Fruit fly (Drosophila melanogaster) whole organism, embryonic: ENCODE results near the gene Spn38F.
A peak's percentile ranks its signal among the peaks of the same experiment; 100 is the strongest.

Source experiments
- B-H1 ChIP-seq: fragments of 200-800 bp; sonication (Bioruptor generic); IDR thresholded peaks from 3 replicates; pipeline ENCODE4 v1.3.6; 2022; ENCODE audit warnings: missing biosample characterization, missing genetic modification characterization
- CG10321 ChIP-seq: fragments of 200-800 bp; sonication (Bioruptor generic); IDR thresholded peaks from 2 replicates; pipeline ENCODE4 v1.3.6; 2022; ENCODE audit warnings: missing biosample characterization, missing genetic modification characterization
- CG12219 ChIP-seq: fragments of 200-800 bp; sonication (Bioruptor generic); optimal IDR thresholded peaks from 3 replicates; lab custom pipeline; 2018; ENCODE audit warnings: missing biosample characterization, mild to moderate bottlenecking, missing genetic modification characterization
- CG12659 ChIP-seq: fragments of 200-800 bp; sonication (Bioruptor generic); optimal IDR thresholded peaks from 3 replicates; lab custom pipeline; 2017; ENCODE audit warnings: mild to moderate bottlenecking, missing biosample characterization, missing genetic modification reagents, missing genetic modification characterization
- CG13424 ChIP-seq: fragments of 200-800 bp; sonication (Bioruptor generic); optimal IDR thresholded peaks from 2 replicates; lab custom pipeline; 2019; ENCODE audit warnings: missing biosample characterization, mild to moderate bottlenecking, missing genetic modification characterization, moderate library complexity
- CG13775 ChIP-seq: fragments of 200-800 bp; sonication (Bioruptor generic); optimal IDR thresholded peaks from 3 replicates; lab custom pipeline; 2017; ENCODE audit warnings: missing biosample characterization, mild to moderate bottlenecking, missing genetic modification characterization
- CG31224 ChIP-seq: fragments of 200-800 bp; sonication (Bioruptor generic); IDR thresholded peaks from 2 replicates; pipeline ENCODE4 v1.3.6; 2022; ENCODE audit warnings: missing biosample characterization, missing genetic modification characterization
- CG34422 ChIP-seq: fragments of 200-800 bp; sonication (Bioruptor generic); IDR thresholded peaks from 3 replicates; pipeline ENCODE4 v1.3.6; 2022; ENCODE audit warnings: missing biosample characterization, missing genetic modification characterization
- CG4707 ChIP-seq: fragments of 200-800 bp; sonication (Bioruptor generic); optimal IDR thresholded peaks from 2 replicates; lab custom pipeline; 2018; ENCODE audit warnings: missing biosample characterization, mild to moderate bottlenecking, missing genetic modification characterization, moderate library complexity
- CG7271 ChIP-seq: fragments of 200-800 bp; sonication (Bioruptor generic); optimal IDR thresholded peaks from 2 replicates; lab custom pipeline; 2018; ENCODE audit warnings: missing biosample characterization, mild to moderate bottlenecking, missing genetic modification characterization, moderate library complexity
- D ChIP-seq, 2 experiments: fragments of 200-800 bp in 1 of 2; fragments of >200 bp in 1 of 2; sonication (Bioruptor generic) in 1 of 2; optimal IDR thresholded peaks; 2 replicates in 1 of 2; 3 replicates in 1 of 2; lab custom pipeline; 2017; ENCODE audit warnings: mild to moderate bottlenecking in 1 of 2, missing biosample characterization in 1 of 2, missing genetic modification characterization in 1 of 2, missing genetic modification reagents in 1 of 2
- Dbx ChIP-seq: fragments of 200-800 bp; sonication (Bioruptor generic); IDR thresholded peaks from 3 replicates; pipeline ENCODE4 v1.3.6; 2022; ENCODE audit warnings: missing biosample characterization, missing genetic modification characterization
- Doc2 ChIP-seq: fragments of 200-800 bp; sonication (Bioruptor generic); IDR thresholded peaks from 2 replicates; pipeline ENCODE4 v1.3.6; 2022; ENCODE audit warnings: missing biosample characterization, missing genetic modification characterization
- Ets65A ChIP-seq: fragments of 200-800 bp; sonication (Bioruptor generic); peaks from one replicate; lab custom pipeline; 2016; ENCODE audit warnings: missing biosample characterization, missing genetic modification characterization
- H2.0 ChIP-seq: fragments of 200-800 bp; sonication (Bioruptor generic); IDR thresholded peaks from 2 replicates; pipeline ENCODE4 v1.3.6; 2022; ENCODE audit warnings: missing biosample characterization, missing genetic modification characterization
- HLH4C ChIP-seq: fragments of 200-800 bp; sonication (Bioruptor generic); IDR thresholded peaks from 3 replicates; pipeline ENCODE4 v1.3.6; 2022; ENCODE audit warnings: missing biosample characterization, missing genetic modification characterization; ENCODE audit not compliant: partially characterized antibody
- Jarid2 ChIP-seq: fragments of 200-800 bp; sonication (Bioruptor generic); optimal IDR thresholded peaks from 3 replicates; lab custom pipeline; 2017; ENCODE audit warnings: mild to moderate bottlenecking, missing biosample characterization, missing genetic modification reagents, missing genetic modification characterization
- Mad ChIP-seq: fragments of 200-800 bp; sonication (Bioruptor generic); optimal IDR thresholded peaks from 2 replicates; lab custom pipeline; 2016; ENCODE audit warnings: missing biosample characterization, missing genetic modification characterization
- Pdp1 ChIP-seq, 2 experiments: fragments of 200-800 bp; sonication (Bioruptor generic); optimal IDR thresholded peaks; 3 replicates each; lab custom pipeline; 2016; ENCODE audit warnings: missing biosample characterization in 2 of 2, missing genetic modification characterization in 2 of 2, mild to moderate bottlenecking in 1 of 2, moderate library complexity in 1 of 2
- Stat92E ChIP-seq, 3 experiments: fragments of >200 bp in 2 of 3; fragments of 200-800 bp in 1 of 3; sonication (Bioruptor generic) in 1 of 3; optimal IDR thresholded peaks; 2 replicates each; lab custom pipeline; 2017 to 2019; ENCODE audit warnings: missing biosample characterization in 3 of 3, missing genetic modification characterization in 3 of 3, mild to moderate bottlenecking in 1 of 3, moderate library complexity in 1 of 3
- al ChIP-seq: fragments of 200-800 bp; sonication (Bioruptor generic); IDR thresholded peaks from 2 replicates; pipeline ENCODE4 v1.3.6; 2022; ENCODE audit warnings: missing biosample characterization, missing genetic modification characterization
- ap ChIP-seq: fragments of 200-800 bp; sonication (Bioruptor generic); IDR thresholded peaks from 2 replicates; pipeline ENCODE4 v1.3.6; 2022; ENCODE audit warnings: missing biosample characterization, missing genetic modification characterization
- bsh ChIP-seq, 2 experiments: fragments of 200-800 bp; sonication (Bioruptor generic); optimal IDR thresholded peaks; 2 replicates each; lab custom pipeline; 2017 to 2018; ENCODE audit warnings: mild to moderate bottlenecking in 2 of 2, missing biosample characterization in 2 of 2, missing genetic modification characterization in 2 of 2, moderate library complexity in 1 of 2
- cad ChIP-seq: fragments of >200 bp; optimal IDR thresholded peaks from 2 replicates; lab custom pipeline; 2017; ENCODE audit warnings: missing biosample characterization, missing genetic modification characterization
- cg ChIP-seq: fragments of 200-800 bp; sonication (Bioruptor generic); optimal IDR thresholded peaks from 3 replicates; lab custom pipeline; 2019; ENCODE audit warnings: missing biosample characterization, mild to moderate bottlenecking, missing genetic modification characterization, moderate library complexity
- chinmo ChIP-seq: fragments of 200-800 bp; sonication (Bioruptor generic); IDR thresholded peaks from 4 replicates; pipeline ENCODE4 v1.3.6; 2022; ENCODE audit warnings: missing biosample characterization, missing genetic modification characterization; ENCODE audit not compliant: partially characterized antibody
- fu2 ChIP-seq: fragments of 200-800 bp; sonication (Bioruptor generic); optimal IDR thresholded peaks from 2 replicates; lab custom pipeline; 2016; ENCODE audit warnings: missing biosample characterization, missing genetic modification characterization
- gcm ChIP-seq: fragments of 200-800 bp; sonication (Bioruptor generic); optimal IDR thresholded peaks from 2 replicates; lab custom pipeline; 2019; ENCODE audit warnings: missing biosample characterization, mild to moderate bottlenecking, missing genetic modification characterization, moderate library complexity
- hbn ChIP-seq: fragments of 200-800 bp; sonication (Bioruptor generic); IDR thresholded peaks from 2 replicates; pipeline ENCODE4 v1.3.6; 2022; ENCODE audit warnings: missing biosample characterization, missing genetic modification characterization; ENCODE audit not compliant: partially characterized antibody
- hkb ChIP-seq, 2 experiments: fragments of 200-800 bp in 1 of 2; fragments of >200 bp in 1 of 2; sonication (Bioruptor generic) in 1 of 2; IDR thresholded peaks in 1 of 2; optimal IDR thresholded peaks in 1 of 2; 2 replicates each; pipeline versions ENCODE4 v1.3.6 to Lab custom; 2017 to 2022; ENCODE audit warnings: missing biosample characterization in 1 of 2, missing genetic modification characterization in 1 of 2
- jing ChIP-seq: fragments of 200-800 bp; sonication (Bioruptor generic); optimal IDR thresholded peaks from 2 replicates; lab custom pipeline; 2018; ENCODE audit warnings: missing biosample characterization, mild to moderate bottlenecking, missing genetic modification characterization
- ken ChIP-seq: fragments of 200-800 bp; sonication (Bioruptor generic); IDR thresholded peaks from 3 replicates; pipeline ENCODE4 v1.3.6; 2022; ENCODE audit warnings: missing biosample characterization, missing genetic modification characterization
- lola ChIP-seq, 3 experiments: fragments of >200 bp in 2 of 3; fragments of 200-800 bp in 1 of 3; sonication (Bioruptor generic) in 1 of 3; optimal IDR thresholded peaks; 2 replicates each; lab custom pipeline; 2017 to 2019; ENCODE audit warnings: missing biosample characterization in 3 of 3, missing genetic modification characterization in 3 of 3, mild to moderate bottlenecking in 1 of 3, moderate library complexity in 1 of 3
- lov ChIP-seq, 2 experiments: fragments of 200-800 bp in 1 of 2; fragments of >200 bp in 1 of 2; sonication (Bioruptor generic) in 1 of 2; IDR thresholded peaks in 1 of 2; optimal IDR thresholded peaks in 1 of 2; 2 replicates in 1 of 2; 3 replicates in 1 of 2; pipeline versions ENCODE4 v1.3.6 to Lab custom; 2017 to 2022; ENCODE audit warnings: missing biosample characterization in 1 of 2, missing genetic modification characterization in 1 of 2
- mam ChIP-seq: fragments of 200-800 bp; sonication (Bioruptor generic); optimal IDR thresholded peaks from 3 replicates; lab custom pipeline; 2016; ENCODE audit warnings: missing biosample characterization, missing genetic modification characterization
- mirr ChIP-seq: fragments of 200-800 bp; sonication (Bioruptor generic); optimal IDR thresholded peaks from 3 replicates; lab custom pipeline; 2018; ENCODE audit warnings: missing biosample characterization, mild to moderate bottlenecking, missing genetic modification characterization
- pnt ChIP-seq: fragments of 200-800 bp; sonication (Bioruptor generic); optimal IDR thresholded peaks from 3 replicates; lab custom pipeline; 2016; ENCODE audit warnings: missing biosample characterization, missing genetic modification characterization
- pros ChIP-seq: fragments of 200-800 bp; sonication (Bioruptor generic); optimal IDR thresholded peaks from 3 replicates; lab custom pipeline; 2019; ENCODE audit warnings: missing biosample characterization, mild to moderate bottlenecking, missing genetic modification characterization, moderate library complexity
- run ChIP-seq: fragments of 200-800 bp; sonication (Bioruptor generic); optimal IDR thresholded peaks from 3 replicates; lab custom pipeline; 2018; ENCODE audit warnings: missing biosample characterization, mild to moderate bottlenecking, missing genetic modification characterization
- schlank ChIP-seq: fragments of 200-800 bp; sonication (Bioruptor generic); optimal IDR thresholded peaks from 2 replicates; lab custom pipeline; 2018; ENCODE audit warnings: missing biosample characterization, mild to moderate bottlenecking, missing genetic modification characterization
- scrt ChIP-seq: fragments of 200-800 bp; sonication (Bioruptor generic); optimal IDR thresholded peaks from 2 replicates; lab custom pipeline; 2018; ENCODE audit warnings: missing biosample characterization, mild to moderate bottlenecking, missing genetic modification characterization, moderate library complexity
- slou ChIP-seq: fragments of 200-800 bp; sonication (Bioruptor generic); optimal IDR thresholded peaks from 3 replicates; lab custom pipeline; 2016; ENCODE audit warnings: missing biosample characterization, missing genetic modification characterization
- tio ChIP-seq: fragments of 200-800 bp; sonication (Bioruptor generic); optimal IDR thresholded peaks from 2 replicates; lab custom pipeline; 2017; ENCODE audit warnings: missing biosample characterization, missing genetic modification characterization, inconsistent platforms

The Spn38F gene

dm6 chr2L:20808510-20809195, 29.1 kb downstream of the Spn38F start (continued):
- TF ChIP-seq scrt (GFP tag; lab: Kevin White, UChicago) (peak; percentile 96), B-H1 (GFP tag; lab: Robert Waterston, UW) (peak; percentile 2; the same call in 1 of the 3 replicates), CG31224 (GFP tag; lab: Robert Waterston, UW) (peak; percentile 95), Mad (GFP tag; lab: Kevin White, UChicago) (no peak), H2.0 (GFP tag; lab: Robert Waterston, UW) (no peak), CG7271 (no peak), CG13424 (tag; lab: Kevin White, UChicago) (no peak), chinmo (GFP tag; lab: Robert Waterston, UW) (0 out of 4 replicates have a peak, but pooled peaks have one; percentile 26), CG34422 (0 out of 3 replicates have a peak, but pooled peaks have one; percentile 22), CG10321 (0 out of 2 replicates have a peak, but pooled peaks have one; percentile 6), CG4707 (GFP tag; lab: Kevin White, UChicago) (no peak), Ets65A (GFP tag; lab: Kevin White, UChicago) (peak; percentile 37), pros (GFP tag; lab: Kevin White, UChicago) (peak; percentile 76), D (optimal IDR thresholded peaks at IDR 0.05; lab: Kevin White, UChicago) (no peak), D (GFP tag; optimal IDR thresholded peaks at IDR 0.05; lab: Kevin White, UChicago) (no peak), fu2 (GFP tag; lab: Kevin White, UChicago) (no peak)

DNA sequence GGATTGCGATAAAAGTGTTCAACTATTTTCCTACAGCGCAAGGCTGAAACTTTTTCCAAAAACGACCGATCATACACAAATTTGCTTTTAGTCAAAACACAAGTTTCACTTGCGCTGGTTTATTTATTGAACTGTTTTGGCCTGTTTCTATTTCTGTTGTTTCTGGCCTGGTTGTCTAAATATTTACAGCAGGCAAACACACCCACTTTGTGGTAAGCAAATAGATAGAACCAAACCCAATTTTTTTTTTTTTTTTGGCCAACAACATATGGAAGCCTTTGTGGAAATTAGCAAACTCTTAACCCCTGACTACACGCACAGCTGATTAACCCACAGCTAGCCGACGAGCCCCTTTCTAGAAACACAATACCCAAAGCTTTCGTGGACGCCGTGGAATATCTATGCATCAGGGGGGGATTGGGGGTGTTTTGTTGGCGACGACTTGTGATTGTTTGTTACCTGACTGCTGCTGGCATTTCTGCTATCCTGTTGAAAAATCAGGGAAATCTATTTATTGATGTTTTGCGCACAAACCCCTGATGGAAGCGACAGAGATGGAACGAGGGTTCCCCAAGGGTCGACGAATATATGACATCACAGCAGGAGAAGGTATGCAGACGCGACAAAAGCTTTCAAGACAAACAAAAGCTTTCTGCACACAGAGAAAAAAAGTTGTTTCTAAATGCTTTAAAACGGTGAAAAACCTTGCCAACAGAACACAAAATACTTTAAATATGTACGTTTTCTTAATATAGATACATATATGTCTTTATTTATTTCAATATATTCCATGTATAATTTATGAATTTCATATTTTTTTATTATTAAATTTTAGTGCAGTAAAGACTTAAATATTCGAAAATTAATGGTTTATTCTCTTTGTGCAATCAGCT, 29.9 kb downstream of the Spn38F start:
- TF ChIP-seq CG13775 (GFP tag; lab: Kevin White, UChicago) (peak; percentile 30), Dbx (GFP tag; lab: Robert Waterston, UW) (peak; percentile 34; the same call in 1 of the 3 replicates), run (tag; lab: Kevin White, UChicago) (no peak), ken (GFP tag; lab: Robert Waterston, UW) (no peak), fu2 (GFP tag; lab: Kevin White, UChicago) (no peak), hkb (optimal IDR thresholded peaks at IDR 0.05; lab: Kevin White, UChicago) (no peak), hkb (GFP tag; IDR thresholded peaks at IDR 0.05; lab: Robert Waterston, UW) (peak; percentile 65), mirr (peak; percentile 61), al (GFP tag; lab: Robert Waterston, UW) (no peak), pnt (GFP tag; lab: Kevin White, UChicago) (no peak), cg (GFP tag; lab: Kevin White, UChicago) (no peak), Pdp1 (GFP tag; optimal IDR thresholded peaks at IDR 0.05; lab: Kevin White, UChicago) (no peak), ap (GFP tag; lab: Robert Waterston, UW) (no peak), gcm (GFP tag; lab: Kevin White, UChicago) (peak; percentile 0), HLH4C (no peak), CG12659 (GFP tag; lab: Kevin White, UChicago) (peak; percentile 32), chinmo (GFP tag; lab: Robert Waterston, UW) (0 out of 4 replicates have a peak, but pooled peaks have one; percentile 19), Doc2 (no peak), hbn (GFP tag; lab: Robert Waterston, UW) (no peak), CG12219 (peak; percentile 36), lov (optimal IDR thresholded peaks at IDR 0.05; lab: Kevin White, UChicago) (no peak), lov (GFP tag; IDR thresholded peaks at IDR 0.05; lab: Robert Waterston, UW) (no peak), mam (GFP tag; lab: Kevin White, UChicago) (no peak), bsh (GFP tag; optimal IDR thresholded peaks at IDR 0.05; lab: Kevin White, UChicago) (peak in 1 of 2 experiments; percentile 36), cad (GFP tag; lab: Kevin White, UChicago) (no peak), tio (GFP tag; lab: Kevin White, UChicago) (no peak), lola (GFP tag; optimal IDR thresholded peaks at IDR 0.05; lab: Kevin White, UChicago) (peak in 1 of 3 experiments; percentile 4), Jarid2 (GFP tag; lab: Kevin White, UChicago) (no peak), Stat92E (GFP tag; optimal IDR thresholded peaks at IDR 0.05; lab: Kevin White, UChicago) (no peak), schlank (tag; lab: Kevin White, UChicago) (peak; percentile 67), slou (GFP tag; lab: Kevin White, UChicago) (no peak), jing (GFP tag; lab: Kevin White, UChicago) (no peak)
